Fruit fly (Drosophila melanogaster) whole organism, embryonic: ENCODE results near the gene CG18302.

Experiments
- Antp ChIP-seq: fragments of 200-800 bp; sonication (Bioruptor generic); optimal IDR thresholded peaks from 3 replicates; lab custom pipeline; 2016; ENCODE audit warnings: missing biosample characterization, missing genetic modification characterization
- CG10209 ChIP-seq: fragments of 200-800 bp; sonication (Bioruptor generic); optimal IDR thresholded peaks from 3 replicates; lab custom pipeline; 2017; ENCODE audit warnings: missing biosample characterization, mild to moderate bottlenecking, missing genetic modification characterization, missing genetic modification reagents
- CG11085 ChIP-seq: fragments of 200-800 bp; sonication (Bioruptor generic); IDR thresholded peaks from 2 replicates; pipeline ENCODE4 v1.3.6; 2022; ENCODE audit warnings: missing biosample characterization, missing genetic modification characterization
- CG12391 ChIP-seq: fragments of 200-800 bp; sonication (Bioruptor generic); optimal IDR thresholded peaks from 3 replicates; lab custom pipeline; 2018; ENCODE audit warnings: missing biosample characterization, mild to moderate bottlenecking, missing genetic modification characterization, moderate library complexity
- CG17359 ChIP-seq: fragments of 200-800 bp; sonication (Bioruptor generic); optimal IDR thresholded peaks from 3 replicates; lab custom pipeline; 2018; ENCODE audit warnings: missing biosample characterization, mild to moderate bottlenecking, missing genetic modification characterization, moderate library complexity
- CG18619 ChIP-seq: fragments of 200-800 bp; sonication (Bioruptor generic); optimal IDR thresholded peaks from 3 replicates; lab custom pipeline; 2017; ENCODE audit warnings: missing biosample characterization, mild to moderate bottlenecking, missing genetic modification characterization
- CG2120 ChIP-seq: fragments of 200-800 bp; sonication (Bioruptor generic); optimal IDR thresholded peaks from 3 replicates; lab custom pipeline; 2016; ENCODE audit warnings: missing biosample characterization, missing genetic modification characterization
- CG3281 ChIP-seq: fragments of 200-800 bp; sonication (Bioruptor generic); optimal IDR thresholded peaks from 3 replicates; lab custom pipeline; 2017; ENCODE audit warnings: missing biosample characterization, mild to moderate bottlenecking, missing genetic modification characterization
- CG3847 ChIP-seq: fragments of 200-800 bp; sonication (Bioruptor generic); IDR thresholded peaks from 2 replicates; pipeline ENCODE4 v1.3.6; 2022; ENCODE audit warnings: missing biosample characterization, missing genetic modification characterization
- CG6689 ChIP-seq: fragments of 200-800 bp; sonication (Bioruptor generic); IDR thresholded peaks from 2 replicates; pipeline ENCODE4 v1.3.6; 2022; ENCODE audit warnings: missing biosample characterization, missing genetic modification characterization
- CG8765 ChIP-seq: fragments of 200-800 bp; sonication (Bioruptor generic); IDR thresholded peaks from 2 replicates; pipeline ENCODE4 v1.3.6; 2022; ENCODE audit warnings: missing biosample characterization, missing genetic modification characterization
- CG9817 ChIP-seq: fragments of 200-800 bp; sonication (Bioruptor generic); optimal IDR thresholded peaks from 2 replicates; lab custom pipeline; 2018; ENCODE audit warnings: missing biosample characterization, mild to moderate bottlenecking, missing genetic modification characterization, moderate library complexity
- CG9932 ChIP-seq: fragments of 200-800 bp; sonication (Bioruptor generic); IDR thresholded peaks from 2 replicates; pipeline ENCODE4 v1.3.6; 2022; ENCODE audit warnings: missing biosample characterization, missing genetic modification characterization
- Deaf1 ChIP-seq: fragments of 200-800 bp; optimal IDR thresholded peaks from 3 replicates; lab custom pipeline; 2019; ENCODE audit warnings: missing biosample characterization, mild to moderate bottlenecking, missing genetic modification characterization, moderate library complexity
- Elba2 ChIP-seq: fragments of 200-800 bp; sonication (Bioruptor generic); optimal IDR thresholded peaks from 3 replicates; lab custom pipeline; 2016; ENCODE audit warnings: missing biosample characterization, missing genetic modification characterization
- Fer1 ChIP-seq: fragments of 200-800 bp; sonication (Bioruptor generic); optimal IDR thresholded peaks from 2 replicates; lab custom pipeline; 2017; ENCODE audit warnings: missing biosample characterization, mild to moderate bottlenecking, missing genetic modification characterization
- Fer3 ChIP-seq: fragments of 200-800 bp; sonication (Bioruptor generic); optimal IDR thresholded peaks from 2 replicates; lab custom pipeline; 2018; ENCODE audit warnings: missing biosample characterization, mild to moderate bottlenecking, missing genetic modification characterization, moderate library complexity
- HHEX ChIP-seq: fragments of 200-800 bp; sonication (Bioruptor generic); optimal IDR thresholded peaks from 3 replicates; lab custom pipeline; 2017; ENCODE audit warnings: missing biosample characterization, mild to moderate bottlenecking, missing genetic modification characterization, missing genetic modification reagents
- Hmr ChIP-seq: fragments of 200-800 bp; sonication (Bioruptor generic); optimal IDR thresholded peaks from 3 replicates; lab custom pipeline; 2017; ENCODE audit warnings: mild to moderate bottlenecking, missing biosample characterization, missing genetic modification reagents, missing genetic modification characterization
- NfI ChIP-seq: fragments of 200-800 bp; sonication (Bioruptor generic); optimal IDR thresholded peaks from 3 replicates; lab custom pipeline; 2018; ENCODE audit warnings: missing biosample characterization, mild to moderate bottlenecking, missing genetic modification characterization, moderate library complexity
- Rx ChIP-seq: fragments of 200-800 bp; sonication (Bioruptor generic); IDR thresholded peaks from 2 replicates; pipeline ENCODE4 v1.3.6; 2022; ENCODE audit warnings: missing biosample characterization, missing genetic modification characterization
- Side ChIP-seq: fragments of 200-800 bp; sonication (Bioruptor generic); optimal IDR thresholded peaks from 2 replicates; lab custom pipeline; 2016; ENCODE audit warnings: missing biosample characterization, missing genetic modification characterization
- Stat92E ChIP-seq, 3 experiments: fragments of >200 bp in 2 of 3; fragments of 200-800 bp in 1 of 3; sonication (Bioruptor generic) in 1 of 3; optimal IDR thresholded peaks; 2 replicates each; lab custom pipeline; 2017 to 2019; ENCODE audit warnings: missing biosample characterization in 3 of 3, missing genetic modification characterization in 3 of 3, mild to moderate bottlenecking in 1 of 3, moderate library complexity in 1 of 3
- Trl ChIP-seq, 3 experiments: fragments of >200 bp in 2 of 3; fragments of 200-800 bp in 1 of 3; sonication (Bioruptor generic) in 1 of 3; optimal IDR thresholded peaks; 2 replicates in 1 of 3; 3 replicates in 2 of 3; lab custom pipeline; 2016 to 2017; ENCODE audit warnings: missing biosample characterization in 1 of 3, missing genetic modification characterization in 1 of 3
- az2 ChIP-seq: fragments of 200-800 bp; sonication (Bioruptor generic); optimal IDR thresholded peaks from 3 replicates; lab custom pipeline; 2016; ENCODE audit warnings: missing biosample characterization, missing genetic modification characterization
- br ChIP-seq: fragments of >200 bp; optimal IDR thresholded peaks from 2 replicates; lab custom pipeline; 2017
- chinmo ChIP-seq: fragments of 200-800 bp; sonication (Bioruptor generic); IDR thresholded peaks from 4 replicates; pipeline ENCODE4 v1.3.6; 2022; ENCODE audit warnings: missing biosample characterization, missing genetic modification characterization; ENCODE audit not compliant: partially characterized antibody
- ci ChIP-seq: fragments of 200-800 bp; sonication (Bioruptor generic); IDR thresholded peaks from 3 replicates; pipeline ENCODE4 v1.3.6; 2022; ENCODE audit warnings: missing biosample characterization, missing genetic modification characterization
- croc ChIP-seq: fragments of 200-800 bp; sonication (Bioruptor generic); conservative IDR thresholded peaks from 3 replicates; pipeline ENCODE4 v1.3.6; 2022; ENCODE audit warnings: missing biosample characterization, missing genetic modification characterization
- danr ChIP-seq: fragments of 200-800 bp; sonication (Bioruptor generic); IDR thresholded peaks from 2 replicates; pipeline ENCODE4 v1.3.6; 2022; ENCODE audit warnings: missing biosample characterization, missing genetic modification characterization
- dmrt99B ChIP-seq: fragments of 200-800 bp; sonication (Bioruptor generic); optimal IDR thresholded peaks from 2 replicates; lab custom pipeline; 2018; ENCODE audit warnings: missing biosample characterization, mild to moderate bottlenecking, missing genetic modification characterization, moderate library complexity
- emc ChIP-seq: fragments of 200-800 bp; sonication (Bioruptor generic); optimal IDR thresholded peaks from 2 replicates; lab custom pipeline; 2016; ENCODE audit warnings: missing biosample characterization, missing genetic modification characterization
- eve ChIP-seq, 2 experiments: fragments of >200 bp; optimal IDR thresholded peaks; 2 replicates each; lab custom pipeline; 2017; ENCODE audit warnings: missing biosample characterization in 2 of 2, missing genetic modification characterization in 2 of 2
- gcm2 ChIP-seq: fragments of 200-800 bp; sonication (Bioruptor generic); optimal IDR thresholded peaks from 2 replicates; lab custom pipeline; 2016; ENCODE audit warnings: missing biosample characterization, missing genetic modification characterization
- grau ChIP-seq: fragments of 200-800 bp; optimal IDR thresholded peaks from 3 replicates; lab custom pipeline; 2019; ENCODE audit warnings: missing biosample characterization, mild to moderate bottlenecking, missing genetic modification characterization, moderate library complexity
- hbn ChIP-seq: fragments of 200-800 bp; sonication (Bioruptor generic); IDR thresholded peaks from 2 replicates; pipeline ENCODE4 v1.3.6; 2022; ENCODE audit warnings: missing biosample characterization, missing genetic modification characterization; ENCODE audit not compliant: partially characterized antibody
- lab ChIP-seq: fragments of 200-800 bp; sonication (Bioruptor generic); optimal IDR thresholded peaks from 3 replicates; lab custom pipeline; 2017; ENCODE audit warnings: missing biosample characterization, missing genetic modification characterization, mild to moderate bottlenecking, moderate library complexity, missing genetic modification reagents
- lilli ChIP-seq: fragments of 200-800 bp; sonication (Bioruptor generic); optimal IDR thresholded peaks from 3 replicates; lab custom pipeline; 2016; ENCODE audit warnings: missing biosample characterization, missing genetic modification characterization
- nmo ChIP-seq: fragments of 200-800 bp; sonication (Bioruptor generic); optimal IDR thresholded peaks from 2 replicates; lab custom pipeline; 2018; ENCODE audit warnings: missing biosample characterization, mild to moderate bottlenecking, missing genetic modification characterization, moderate library complexity
- phol ChIP-seq: fragments of 200-800 bp; sonication (Bioruptor generic); optimal IDR thresholded peaks from 3 replicates; lab custom pipeline; 2018; ENCODE audit warnings: missing biosample characterization, mild to moderate bottlenecking, missing genetic modification characterization, moderate library complexity
- pita ChIP-seq: fragments of 200-800 bp; sonication (Bioruptor generic); optimal IDR thresholded peaks from 2 replicates; lab custom pipeline; 2017; ENCODE audit warnings: missing biosample characterization, mild to moderate bottlenecking, missing genetic modification characterization
- row ChIP-seq: fragments of 200-800 bp; sonication (Bioruptor generic); IDR thresholded peaks from 3 replicates; pipeline ENCODE4 v1.3.6; 2022; ENCODE audit warnings: missing biosample characterization, missing genetic modification characterization
- run ChIP-seq: fragments of 200-800 bp; sonication (Bioruptor generic); optimal IDR thresholded peaks from 3 replicates; lab custom pipeline; 2018; ENCODE audit warnings: missing biosample characterization, mild to moderate bottlenecking, missing genetic modification characterization
- seq ChIP-seq: fragments of 200-800 bp; sonication (Bioruptor generic); IDR thresholded peaks from 2 replicates; pipeline ENCODE4 v1.3.6; 2022; ENCODE audit warnings: missing biosample characterization, missing genetic modification characterization
- sim ChIP-seq: fragments of 200-800 bp; sonication (Bioruptor generic); IDR thresholded peaks from 2 replicates; pipeline ENCODE4 v1.3.6; 2022; ENCODE audit warnings: missing biosample characterization, missing genetic modification characterization
- slbo ChIP-seq: fragments of 200-800 bp; sonication (Bioruptor generic); IDR thresholded peaks from 2 replicates; pipeline ENCODE4 v1.3.6; 2022; ENCODE audit warnings: missing biosample characterization, missing genetic modification characterization
- stc ChIP-seq: fragments of 200-800 bp; sonication (Bioruptor generic); IDR thresholded peaks from 2 replicates; pipeline ENCODE4 v1.3.6; 2022; ENCODE audit warnings: missing biosample characterization, missing genetic modification characterization
- tap ChIP-seq: fragments of 200-800 bp; optimal IDR thresholded peaks from 3 replicates; lab custom pipeline; 2019; ENCODE audit warnings: missing biosample characterization, mild to moderate bottlenecking, missing genetic modification characterization, moderate library complexity
- wdn ChIP-seq: fragments of 200-800 bp; sonication (Bioruptor generic); IDR thresholded peaks from 2 replicates; pipeline ENCODE4 v1.3.6; 2022; ENCODE audit warnings: missing biosample characterization, missing genetic modification characterization
- zfh1 ChIP-seq: fragments of 200-800 bp; sonication (Bioruptor generic); IDR thresholded peaks from 3 replicates; pipeline ENCODE4 v1.3.6; 2022; ENCODE audit warnings: missing biosample characterization, missing genetic modification characterization

CG18302 gene

DNA sequence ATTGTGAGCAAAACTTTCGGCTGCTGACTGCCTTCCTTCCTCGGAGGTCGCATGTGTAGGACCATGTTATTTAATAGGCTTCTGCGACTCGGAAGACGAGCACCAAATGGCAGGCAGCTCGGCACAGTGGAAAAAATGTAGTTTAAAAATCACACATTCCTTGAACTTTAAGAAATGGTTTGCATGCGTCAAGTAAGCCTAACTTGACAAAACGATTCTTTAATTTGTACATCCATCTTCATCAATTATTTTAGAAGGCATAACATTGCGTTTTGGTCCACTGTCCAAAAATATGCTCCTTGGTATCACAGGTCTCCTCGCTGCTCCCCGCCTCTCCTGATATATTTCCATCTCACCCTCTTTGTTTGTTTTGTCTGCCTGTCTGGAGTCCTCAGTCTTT is 31.6 kb downstream of the CG18302 start (continued):
- TF ChIP-seq ci (GFP tag; lab: Robert Waterston, UW) = 0 out of 3 replicates have a peak, but pooled peaks have one; percentile 42
- TF ChIP-seq CG9932 (GFP tag; lab: Robert Waterston, UW) = peak; percentile 69
- peak in 1 of 2 experiments; percentile 13 for TF ChIP-seq eve (GFP tag; optimal IDR thresholded peaks at IDR 0.05; lab: Kevin White, UChicago)
- peak; percentile 81 for TF ChIP-seq Hmr (GFP tag; lab: Kevin White, UChicago)
- peak; percentile 51; the same call in 1 of the 2 replicates for TF ChIP-seq CG6689 (GFP tag; lab: Robert Waterston, UW)
- TF ChIP-seq HHEX (GFP tag; lab: Kevin White, UChicago) = peak; percentile 52
- TF ChIP-seq seq (GFP tag; lab: Robert Waterston, UW) = 0 out of 2 replicates have a peak, but pooled peaks have one; percentile 24
- no peak for TF ChIP-seq run (tag; lab: Kevin White, UChicago)
- TF ChIP-seq emc (GFP tag; lab: Kevin White, UChicago) = no peak
- no peak for TF ChIP-seq br
- peak; percentile 62 for TF ChIP-seq dmrt99B (tag; lab: Kevin White, UChicago)
- no peak for TF ChIP-seq danr (GFP tag; lab: Robert Waterston, UW)
- peak; percentile 63 for TF ChIP-seq CG3281 (GFP tag; lab: Kevin White, UChicago)
- TF ChIP-seq CG8765 (GFP tag; lab: Robert Waterston, UW) = 0 out of 2 replicates have a peak, but pooled peaks have one; percentile 35
- peak; percentile 42 for TF ChIP-seq CG10209 (GFP tag; lab: Kevin White, UChicago)
- TF ChIP-seq tap (tag; lab: Kevin White, UChicago) = peak; percentile 25
- TF ChIP-seq CG17359 = peak; percentile 44
- no peak for TF ChIP-seq gcm2 (GFP tag; lab: Kevin White, UChicago)
- peak; percentile 58 for TF ChIP-seq Fer3 (tag; lab: Kevin White, UChicago)
- peak; percentile 84 for TF ChIP-seq Fer1
- TF ChIP-seq grau (tag; lab: Kevin White, UChicago) = peak; percentile 59
- peak; percentile 25 for TF ChIP-seq CG9817 (tag; lab: Kevin White, UChicago)
- no peak; the same call in 2 of the 3 replicates for TF ChIP-seq croc
- TF ChIP-seq CG11085 (GFP tag; lab: Robert Waterston, UW) = peak; percentile 51; the same call in 1 of the 2 replicates
- TF ChIP-seq stc = no peak
- TF ChIP-seq CG2120 = peak; percentile 78
- peak; percentile 6 for TF ChIP-seq phol
- TF ChIP-seq lab (GFP tag; lab: Kevin White, UChicago) = peak; percentile 87
- no peak for TF ChIP-seq Trl (optimal IDR thresholded peaks at IDR 0.05; lab: Kevin White, UChicago)
- peak; percentile 8 for TF ChIP-seq Trl (GFP tag; optimal IDR thresholded peaks at IDR 0.05; lab: Kevin White, UChicago)
- peak; percentile 38 for TF ChIP-seq CG12391 (tag; lab: Kevin White, UChicago)
- TF ChIP-seq Stat92E (GFP tag; optimal IDR thresholded peaks at IDR 0.05; lab: Kevin White, UChicago) = no peak
- peak; percentile 58 for TF ChIP-seq lilli (GFP tag; lab: Kevin White, UChicago)
- peak; percentile 49 for TF ChIP-seq CG18619
- no peak for TF ChIP-seq chinmo (GFP tag; lab: Robert Waterston, UW)
- no peak for TF ChIP-seq Elba2 (GFP tag; lab: Kevin White, UChicago)
- peak; percentile 43 for TF ChIP-seq Deaf1
- 0 out of 2 replicates have a peak, but pooled peaks have one; percentile 48 for TF ChIP-seq CG3847 (GFP tag; lab: Robert Waterston, UW)
- 0 out of 2 replicates have a peak, but pooled peaks have one; percentile 28 for TF ChIP-seq wdn (GFP tag; lab: Robert Waterston, UW)
- peak; percentile 70 for TF ChIP-seq row (GFP tag; lab: Robert Waterston, UW)
- TF ChIP-seq zfh1 (GFP tag; lab: Robert Waterston, UW) = peak; percentile 36; the same call in 1 of the 3 replicates
- TF ChIP-seq nmo = peak; percentile 10
- TF ChIP-seq NfI (GFP tag; lab: Kevin White, UChicago) = peak; percentile 37
- no peak for TF ChIP-seq hbn
- TF ChIP-seq Antp = peak; percentile 50
- no peak for TF ChIP-seq pita
- TF ChIP-seq slbo = peak; percentile 73
- peak; percentile 52 for TF ChIP-seq Side (GFP tag; lab: Kevin White, UChicago)
- TF ChIP-seq sim = 0 out of 2 replicates have a peak, but pooled peaks have one; percentile 26
- peak; percentile 0 for TF ChIP-seq az2 (GFP tag; lab: Kevin White, UChicago)
- no peak for TF ChIP-seq Rx (GFP tag; lab: Robert Waterston, UW)
